Fruit fly (Drosophila melanogaster) whole organism, wandering third instar larva: Measurements from ENCODE around the gene CG13047.
A peak's percentile ranks its signal among the peaks of the same experiment; 100 is the strongest.

ENCODE experiments used
- Abd-B ChIP-seq: fragments of >200 bp; optimal IDR thresholded peaks from 2 replicates; lab custom pipeline; 2017; ENCODE audit warnings: missing biosample characterization, missing genetic modification characterization
- Dif ChIP-seq: fragments of 200-275, 200-300 bp; sonication (Bioruptor generic); optimal IDR thresholded peaks from 2 replicates; lab custom pipeline; 2018; ENCODE audit warnings: missing biosample characterization, missing genetic modification characterization; ENCODE audit not compliant: partially characterized antibody
- br ChIP-seq: fragments of 200-800 bp; sonication (Bioruptor generic); optimal IDR thresholded peaks from 2 replicates; lab custom pipeline; 2016; ENCODE audit warnings: missing biosample characterization, missing genetic modification characterization
- dsf ChIP-seq: sonication (Bioruptor generic); optimal IDR thresholded peaks from 2 replicates; lab custom pipeline; 2016; ENCODE audit warnings: missing biosample characterization, missing genetic modification characterization, borderline replicate concordance
- jim ChIP-seq: fragments of 175-275, 200-325 bp; sonication (Bioruptor generic); optimal IDR thresholded peaks from 2 replicates; lab custom pipeline; 2016; ENCODE audit warnings: missing biosample characterization, mild to moderate bottlenecking, missing genetic modification characterization
- lola ChIP-seq: fragments of >200 bp; optimal IDR thresholded peaks from 2 replicates; lab custom pipeline; 2017; ENCODE audit warnings: missing biosample characterization, missing genetic modification characterization
- tai ChIP-seq: sonication (Bioruptor generic); optimal IDR thresholded peaks from 2 replicates; lab custom pipeline; 2016; ENCODE audit warnings: missing biosample characterization, missing genetic modification characterization
- usp ChIP-seq: fragments of >200 bp; optimal IDR thresholded peaks from 2 replicates; lab custom pipeline; 2017; ENCODE audit warnings: missing biosample characterization, missing genetic modification characterization

DNA sequence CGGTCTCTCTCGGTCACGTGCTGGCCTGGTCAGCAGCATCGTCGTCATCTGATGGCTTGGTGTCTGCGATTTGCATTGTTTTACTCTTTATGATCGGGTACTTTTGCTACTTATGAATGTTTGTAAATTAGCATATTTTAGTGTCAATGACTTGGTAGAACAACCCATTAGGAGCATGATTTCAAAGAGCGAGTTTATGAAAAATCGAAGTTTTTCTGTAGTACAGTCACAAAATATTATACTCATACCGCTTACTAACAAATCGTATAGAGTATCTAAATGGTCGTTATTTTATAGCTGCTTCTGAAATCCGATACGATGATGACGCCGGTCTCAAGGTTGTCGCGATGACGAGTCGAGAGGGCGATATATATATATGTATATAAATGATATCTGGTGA lies 1.1 kb upstream of the CG13047 start:
- TF ChIP-seq br (GFP tag; lab: Kevin White, UChicago) = peak; percentile 53
- TF ChIP-seq dsf (GFP tag; lab: Kevin White, UChicago) = no peak
- TF ChIP-seq Abd-B (GFP tag; lab: Kevin White, UChicago) = no peak
- TF ChIP-seq lola (GFP tag; lab: Kevin White, UChicago) = no peak
- TF ChIP-seq usp (GFP tag; lab: Kevin White, UChicago) = no peak
- no peak for TF ChIP-seq Dif (GFP tag; lab: Kevin White, UChicago)
- TF ChIP-seq jim (GFP tag; lab: Kevin White, UChicago) = no peak
- no peak for TF ChIP-seq tai (GFP tag; lab: Kevin White, UChicago)
